Fruit fly (Drosophila melanogaster) whole organism, embryonic: ENCODE data around the gene ZnT77C.

Source experiments
- Atf3 ChIP-seq: fragments of 200-800 bp; sonication (Bioruptor generic); optimal IDR thresholded peaks from 3 replicates; lab custom pipeline; 2016; ENCODE audit warnings: missing biosample characterization, missing genetic modification characterization
- C15 ChIP-seq: fragments of 200-800 bp; sonication (Bioruptor generic); IDR thresholded peaks from 3 replicates; pipeline ENCODE4 v1.3.6; 2022; ENCODE audit warnings: missing biosample characterization, missing genetic modification characterization
- CG1024 ChIP-seq: fragments of 200-800 bp; sonication (Bioruptor generic); IDR thresholded peaks from 2 replicates; pipeline ENCODE4 v1.3.6; 2022; ENCODE audit warnings: missing biosample characterization, missing genetic modification characterization
- CG13287 ChIP-seq: fragments of 200-800 bp; sonication (Bioruptor generic); IDR thresholded peaks from 2 replicates; pipeline ENCODE4 v1.3.6; 2022; ENCODE audit warnings: missing biosample characterization, missing genetic modification characterization; ENCODE audit not compliant: partially characterized antibody
- CG14441 ChIP-seq: fragments of 200-800 bp; sonication (Bioruptor generic); IDR thresholded peaks from 2 replicates; pipeline ENCODE4 v1.3.6; 2022; ENCODE audit warnings: missing biosample characterization, missing genetic modification characterization
- CG1529 ChIP-seq: fragments of 200-800 bp; sonication (Bioruptor generic); optimal IDR thresholded peaks from 3 replicates; lab custom pipeline; 2018; ENCODE audit warnings: missing biosample characterization, missing genetic modification characterization
- CG15696 ChIP-seq: fragments of 200-800 bp; sonication (Bioruptor generic); optimal IDR thresholded peaks from 2 replicates; lab custom pipeline; 2019; ENCODE audit warnings: missing biosample characterization, mild to moderate bottlenecking, missing genetic modification characterization, moderate library complexity
- CG1602 ChIP-seq: fragments of 200-800 bp; sonication (Bioruptor generic); optimal IDR thresholded peaks from 3 replicates; lab custom pipeline; 2016; ENCODE audit warnings: missing biosample characterization, missing genetic modification characterization
- CG16813 ChIP-seq: fragments of 200-800 bp; sonication (Bioruptor generic); IDR thresholded peaks from 3 replicates; pipeline ENCODE4 v1.3.6; 2022; ENCODE audit warnings: missing biosample characterization, missing genetic modification characterization; ENCODE audit not compliant: partially characterized antibody
- CG18476 ChIP-seq: fragments of 200-800 bp; sonication (Bioruptor generic); optimal IDR thresholded peaks from 2 replicates; lab custom pipeline; 2016; ENCODE audit warnings: missing biosample characterization, mild to moderate bottlenecking, missing genetic modification characterization
- CG18619 ChIP-seq: fragments of 200-800 bp; sonication (Bioruptor generic); optimal IDR thresholded peaks from 3 replicates; lab custom pipeline; 2017; ENCODE audit warnings: missing biosample characterization, mild to moderate bottlenecking, missing genetic modification characterization
- CG18764 ChIP-seq: fragments of 200-800 bp; sonication (Bioruptor generic); optimal IDR thresholded peaks from 3 replicates; lab custom pipeline; 2016; ENCODE audit warnings: missing biosample characterization, missing genetic modification characterization
- CG2199 ChIP-seq: fragments of 200-800 bp; sonication (Bioruptor generic); IDR thresholded peaks from 3 replicates; pipeline ENCODE4 v1.3.6; 2022; ENCODE audit warnings: missing biosample characterization, missing genetic modification characterization
- CG30403 ChIP-seq: fragments of 200-800 bp; sonication (Bioruptor generic); optimal IDR thresholded peaks from 3 replicates; lab custom pipeline; 2016; ENCODE audit warnings: missing biosample characterization, missing genetic modification characterization
- CG30431 ChIP-seq: fragments of 200-800 bp; sonication (Bioruptor generic); optimal IDR thresholded peaks from 2 replicates; lab custom pipeline; 2017; ENCODE audit warnings: missing biosample characterization, missing genetic modification characterization
- CG3163 ChIP-seq: fragments of 200-800 bp; sonication (Bioruptor generic); optimal IDR thresholded peaks from 3 replicates; lab custom pipeline; 2016; ENCODE audit warnings: missing biosample characterization, missing genetic modification characterization
- CG34422 ChIP-seq: fragments of 200-800 bp; sonication (Bioruptor generic); IDR thresholded peaks from 3 replicates; pipeline ENCODE4 v1.3.6; 2022; ENCODE audit warnings: missing biosample characterization, missing genetic modification characterization
- CG43689 ChIP-seq: fragments of 200-800 bp; sonication (Bioruptor generic); IDR thresholded peaks from 2 replicates; pipeline ENCODE4 v1.3.6; 2022; ENCODE audit warnings: missing biosample characterization, missing genetic modification characterization
- CG4820 ChIP-seq: fragments of 200-800 bp; sonication (Bioruptor generic); optimal IDR thresholded peaks from 3 replicates; lab custom pipeline; 2016; ENCODE audit warnings: missing biosample characterization, missing genetic modification characterization
- CG6854 ChIP-seq: fragments of 200-800 bp; sonication (Bioruptor generic); optimal IDR thresholded peaks from 3 replicates; lab custom pipeline; 2017; ENCODE audit warnings: missing biosample characterization, mild to moderate bottlenecking, missing genetic modification characterization
- CG7963 ChIP-seq: fragments of 200-800 bp; sonication (Bioruptor generic); IDR thresholded peaks from 3 replicates; pipeline ENCODE4 v1.3.6; 2022; ENCODE audit warnings: missing biosample characterization, missing genetic modification characterization; ENCODE audit not compliant: partially characterized antibody
- CG9215 ChIP-seq: fragments of 200-800 bp; sonication (Bioruptor generic); IDR thresholded peaks from 2 replicates; pipeline ENCODE4 v1.3.6; 2022; ENCODE audit warnings: missing biosample characterization, missing genetic modification characterization
- CG9609 ChIP-seq: fragments of 200-800 bp; sonication (Bioruptor generic); optimal IDR thresholded peaks from 3 replicates; lab custom pipeline; 2016; ENCODE audit warnings: missing biosample characterization, missing genetic modification characterization
- CG9817 ChIP-seq: fragments of 200-800 bp; sonication (Bioruptor generic); optimal IDR thresholded peaks from 2 replicates; lab custom pipeline; 2018; ENCODE audit warnings: missing biosample characterization, mild to moderate bottlenecking, missing genetic modification characterization, moderate library complexity
- CrebB ChIP-seq: fragments of 200-800 bp; sonication (Bioruptor generic); optimal IDR thresholded peaks from 3 replicates; lab custom pipeline; 2018; ENCODE audit warnings: missing biosample characterization, mild to moderate bottlenecking, missing genetic modification characterization
- D ChIP-seq, 2 experiments: fragments of 200-800 bp in 1 of 2; fragments of >200 bp in 1 of 2; sonication (Bioruptor generic) in 1 of 2; optimal IDR thresholded peaks; 2 replicates in 1 of 2; 3 replicates in 1 of 2; lab custom pipeline; 2017; ENCODE audit warnings: mild to moderate bottlenecking in 1 of 2, missing biosample characterization in 1 of 2, missing genetic modification characterization in 1 of 2, missing genetic modification reagents in 1 of 2
- Dll ChIP-seq: fragments of 200-800 bp; sonication (Bioruptor generic); IDR thresholded peaks from 4 replicates; pipeline ENCODE4 v1.3.6; 2022; ENCODE audit warnings: missing biosample characterization, missing genetic modification characterization; ENCODE audit not compliant: partially characterized antibody
- Dref ChIP-seq: fragments of 200-800 bp; sonication (Bioruptor generic); IDR thresholded peaks from 2 replicates; pipeline ENCODE4 v1.3.6; 2022; ENCODE audit warnings: missing biosample characterization, missing genetic modification characterization
- E2f2 ChIP-seq: fragments of 200-800 bp; sonication (Bioruptor generic); IDR thresholded peaks from 2 replicates; pipeline ENCODE4 v1.3.6; 2022; ENCODE audit warnings: missing biosample characterization, missing genetic modification characterization
- HHEX ChIP-seq: fragments of 200-800 bp; sonication (Bioruptor generic); optimal IDR thresholded peaks from 3 replicates; lab custom pipeline; 2017; ENCODE audit warnings: missing biosample characterization, mild to moderate bottlenecking, missing genetic modification characterization, missing genetic modification reagents
- MBD-R2 ChIP-seq: fragments of 200-800 bp; sonication (Bioruptor generic); IDR thresholded peaks from 2 replicates; pipeline ENCODE4 v1.3.6; 2022; ENCODE audit warnings: missing biosample characterization, missing genetic modification characterization
- Mrtf ChIP-seq: fragments of 200-800 bp; sonication (Bioruptor generic); IDR thresholded peaks from 3 replicates; pipeline ENCODE4 v1.3.6; 2022; ENCODE audit warnings: missing biosample characterization, missing genetic modification characterization
- Optix ChIP-seq: fragments of 200-800 bp; sonication (Bioruptor generic); IDR thresholded peaks from 3 replicates; pipeline ENCODE4 v1.3.6; 2022; ENCODE audit warnings: missing biosample characterization, missing genetic modification characterization
- Poxn ChIP-seq: fragments of 200-800 bp; sonication (Bioruptor generic); IDR thresholded peaks from 2 replicates; pipeline ENCODE4 v1.3.6; 2022; ENCODE audit warnings: missing biosample characterization, missing genetic modification characterization
- Rx ChIP-seq: fragments of 200-800 bp; sonication (Bioruptor generic); IDR thresholded peaks from 2 replicates; pipeline ENCODE4 v1.3.6; 2022; ENCODE audit warnings: missing biosample characterization, missing genetic modification characterization
- Scr ChIP-seq: fragments of 200-800 bp; sonication (Bioruptor generic); IDR thresholded peaks from 2 replicates; pipeline ENCODE4 v1.3.6; 2022; ENCODE audit warnings: missing biosample characterization, missing genetic modification characterization; ENCODE audit not compliant: partially characterized antibody
- Spps ChIP-seq: fragments of 200-800 bp; sonication (Bioruptor generic); optimal IDR thresholded peaks from 2 replicates; lab custom pipeline; 2018; ENCODE audit warnings: missing biosample characterization, mild to moderate bottlenecking, missing genetic modification characterization
- Vsx1 ChIP-seq: fragments of 200-800 bp; sonication (Bioruptor generic); optimal IDR thresholded peaks from 2 replicates; lab custom pipeline; 2017; ENCODE audit warnings: missing biosample characterization, mild to moderate bottlenecking, missing genetic modification characterization, missing genetic modification reagents
- ase ChIP-seq: fragments of 200-800 bp; sonication (Bioruptor generic); IDR thresholded peaks from 3 replicates; pipeline ENCODE4 v1.3.6; 2022; ENCODE audit warnings: missing biosample characterization, missing genetic modification characterization
- bowl ChIP-seq: fragments of 200-800 bp; sonication (Bioruptor generic); IDR thresholded peaks from 2 replicates; pipeline ENCODE4 v1.3.6; 2022; ENCODE audit warnings: missing biosample characterization, missing genetic modification characterization
- chif ChIP-seq, 2 experiments: fragments of 200-800 bp; sonication (Bioruptor generic); optimal IDR thresholded peaks; 3 replicates each; lab custom pipeline; 2016; ENCODE audit warnings: missing biosample characterization in 2 of 2, missing genetic modification characterization in 2 of 2
- chinmo ChIP-seq: fragments of 200-800 bp; sonication (Bioruptor generic); IDR thresholded peaks from 4 replicates; pipeline ENCODE4 v1.3.6; 2022; ENCODE audit warnings: missing biosample characterization, missing genetic modification characterization; ENCODE audit not compliant: partially characterized antibody
- dan ChIP-seq: fragments of 200-800 bp; sonication (Bioruptor generic); IDR thresholded peaks from 2 replicates; pipeline ENCODE4 v1.3.6; 2022; ENCODE audit warnings: missing biosample characterization, missing genetic modification characterization
- hth ChIP-seq: fragments of >200 bp; optimal IDR thresholded peaks from 2 replicates; lab custom pipeline; 2017; ENCODE audit warnings: inconsistent platforms
- klu ChIP-seq: fragments of 200-800 bp; sonication (Bioruptor generic); IDR thresholded peaks from 2 replicates; pipeline ENCODE4 v1.3.6; 2022; ENCODE audit warnings: missing biosample characterization, missing genetic modification characterization
- mld ChIP-seq: fragments of 200-800 bp; sonication (Bioruptor generic); IDR thresholded peaks from 3 replicates; pipeline ENCODE4 v1.3.6; 2022; ENCODE audit warnings: missing biosample characterization, missing genetic modification characterization; ENCODE audit not compliant: partially characterized antibody
- nau ChIP-seq: fragments of 200-800 bp; sonication (Bioruptor generic); optimal IDR thresholded peaks from 3 replicates; lab custom pipeline; 2017; ENCODE audit warnings: missing biosample characterization, mild to moderate bottlenecking, missing genetic modification characterization, missing genetic modification reagents
- p53 ChIP-seq: fragments of 200-800 bp; sonication (Bioruptor generic); optimal IDR thresholded peaks from 2 replicates; lab custom pipeline; 2016; ENCODE audit warnings: missing biosample characterization, missing genetic modification characterization
- phol ChIP-seq: fragments of 200-800 bp; sonication (Bioruptor generic); optimal IDR thresholded peaks from 3 replicates; lab custom pipeline; 2018; ENCODE audit warnings: missing biosample characterization, mild to moderate bottlenecking, missing genetic modification characterization, moderate library complexity
- pnt ChIP-seq: fragments of 200-800 bp; sonication (Bioruptor generic); optimal IDR thresholded peaks from 3 replicates; lab custom pipeline; 2016; ENCODE audit warnings: missing biosample characterization, missing genetic modification characterization
- scrt ChIP-seq: fragments of 200-800 bp; sonication (Bioruptor generic); optimal IDR thresholded peaks from 2 replicates; lab custom pipeline; 2018; ENCODE audit warnings: missing biosample characterization, mild to moderate bottlenecking, missing genetic modification characterization, moderate library complexity
- slp2 ChIP-seq: fragments of 200-800 bp; sonication (Bioruptor generic); optimal IDR thresholded peaks from 2 replicates; lab custom pipeline; 2016; ENCODE audit warnings: missing biosample characterization, missing genetic modification characterization

Gene ZnT77C

DNA sequence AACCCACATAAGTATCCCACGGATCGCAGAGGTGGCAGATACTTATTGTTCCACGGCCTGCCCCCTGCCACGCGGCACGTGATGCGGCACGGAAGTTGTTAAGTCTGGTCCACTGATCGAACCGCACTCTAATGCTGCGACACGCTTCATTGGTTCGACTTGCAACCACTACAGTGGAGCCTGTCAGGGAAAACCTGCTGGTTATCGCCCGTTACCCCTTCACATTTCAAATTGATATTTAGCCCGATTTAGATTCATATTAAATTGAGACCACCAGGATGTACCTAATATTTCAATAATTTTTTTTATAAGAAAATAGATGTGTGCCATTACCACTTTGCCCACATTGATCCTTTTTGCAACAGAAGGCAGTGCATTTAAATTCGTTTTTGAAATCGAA lies 47.4 kb downstream of the ZnT77C start (continued):
- TF ChIP-seq CG18619 (GFP tag; lab: Kevin White, UChicago) (no peak), Vsx1 (GFP tag; lab: Kevin White, UChicago) (no peak), CG30403 (GFP tag; lab: Kevin White, UChicago) (peak; percentile 37), CG30431 (GFP tag; lab: Kevin White, UChicago) (no peak), klu (GFP tag; lab: Robert Waterston, UW) (no peak), scrt (GFP tag; lab: Kevin White, UChicago) (no peak), CG6854 (no peak), Mrtf (GFP tag; lab: Robert Waterston, UW) (0 out of 3 replicates have a peak, but pooled peaks have one; percentile 36), CG18476 (GFP tag; lab: Kevin White, UChicago) (peak; percentile 3), mld (no peak), CG34422 (GFP tag; lab: Robert Waterston, UW) (no peak), Optix (no peak), MBD-R2 (no peak), Rx (GFP tag; lab: Robert Waterston, UW) (no peak), p53 (no peak), CG14441 (no peak), CG3163 (GFP tag; lab: Kevin White, UChicago) (no peak), ase (GFP tag; lab: Robert Waterston, UW) (no peak), slp2 (GFP tag; lab: Kevin White, UChicago) (no peak), CG9215 (GFP tag; lab: Robert Waterston, UW) (no peak), Poxn (GFP tag; lab: Robert Waterston, UW) (no peak), CG1529 (no peak), C15 (GFP tag; lab: Robert Waterston, UW) (no peak), phol (peak; percentile 54), Dref (GFP tag; lab: Robert Waterston, UW) (no peak), CG9609 (GFP tag; lab: Kevin White, UChicago) (no peak), hth (lab: Kevin White, UChicago) (no peak), pnt (GFP tag; lab: Kevin White, UChicago) (no peak), E2f2 (no peak), CG43689 (GFP tag; lab: Robert Waterston, UW) (no peak), CG7963 (GFP tag; lab: Robert Waterston, UW) (no peak), CG1602 (no peak), CG4820 (GFP tag; lab: Kevin White, UChicago) (no peak), CG18764 (GFP tag; lab: Kevin White, UChicago) (no peak), Spps (tag; lab: Kevin White, UChicago) (peak; percentile 34), D (optimal IDR thresholded peaks at IDR 0.05; lab: Kevin White, UChicago) (no peak), D (GFP tag; optimal IDR thresholded peaks at IDR 0.05; lab: Kevin White, UChicago) (no peak), CG13287 (GFP tag; lab: Robert Waterston, UW) (no peak), Scr (GFP tag; lab: Robert Waterston, UW) (no peak), CG16813 (GFP tag; lab: Robert Waterston, UW) (0 out of 3 replicates have a peak, but pooled peaks have one; percentile 21), CrebB (tag; lab: Kevin White, UChicago) (no peak), HHEX (GFP tag; lab: Kevin White, UChicago) (no peak), bowl (GFP tag; lab: Robert Waterston, UW) (no peak), chinmo (GFP tag; lab: Robert Waterston, UW) (no peak), chif (GFP tag; optimal IDR thresholded peaks at IDR 0.05; lab: Kevin White, UChicago) (peak in 1 of 2 experiments; percentile 64), dan (no peak), nau (GFP tag; lab: Kevin White, UChicago) (no peak), Atf3 (GFP tag; lab: Kevin White, UChicago) (no peak), CG2199 (GFP tag; lab: Robert Waterston, UW) (no peak), CG9817 (tag; lab: Kevin White, UChicago) (no peak), CG1024 (no peak), CG15696 (peak; percentile 32), Dll (GFP tag; lab: Robert Waterston, UW) (no peak)
